Fruit fly (Drosophila melanogaster): ENCODE results near the gene ABCB7.

- TF ChIP-seq pan (optimal IDR thresholded peaks at IDR 0.05) (no peak), EcR (GFP tag; optimal IDR thresholded peaks at IDR 0.05) (no peak), CG8478 (optimal IDR thresholded peaks at IDR 0.05) (no peak), psq (optimal IDR thresholded peaks at IDR 0.05) (no peak), usp (GFP tag; optimal IDR thresholded peaks at IDR 0.05) (no peak)
Observed at dm6 chr3L:1661738-1662370, 43.6 kb downstream of the ABCB7 start.

Data from whole organism.